Fruit fly (Drosophila melanogaster): ENCODE data around the gene alphaSnap.
A peak's percentile ranks its signal among the peaks of the same experiment; 100 is the strongest.

Gene alphaSnap

DNA sequence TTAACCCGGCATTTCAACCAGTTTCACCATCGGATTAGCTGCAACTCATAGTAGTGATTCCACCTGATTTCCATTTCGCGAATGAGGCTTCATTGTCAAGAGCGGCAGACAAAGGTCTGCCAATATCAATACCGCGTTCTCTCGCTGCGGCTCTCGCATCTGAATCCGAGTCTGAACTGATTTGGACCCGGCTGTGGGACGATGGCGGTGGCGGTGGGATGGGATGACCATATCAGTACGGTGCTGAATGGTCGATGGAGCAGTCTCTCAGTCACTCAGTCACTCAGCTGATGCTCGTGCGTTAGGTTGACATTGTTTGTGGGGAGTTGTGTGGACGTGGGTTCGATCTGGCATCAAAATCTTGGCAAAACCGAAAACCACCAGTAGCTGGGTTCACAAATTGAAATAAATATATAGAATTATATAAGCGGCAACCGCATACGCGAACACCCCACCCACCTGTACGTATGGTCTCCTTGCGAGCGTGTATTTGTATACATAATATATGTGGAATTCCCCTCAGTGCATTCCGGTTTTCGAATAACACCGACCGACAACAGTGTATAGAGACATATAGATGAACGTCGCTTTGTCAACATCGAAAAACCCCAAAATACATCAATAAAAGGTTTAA lies 3.6 kb downstream of the alphaSnap start, which contains the start of gene Spn77Ba (continued):
- TF ChIP-seq CG8632 (GFP tag; optimal IDR thresholded peaks at IDR 0.05) (peak; percentile 11), CG10631 (GFP tag; optimal IDR thresholded peaks at IDR 0.05) (no peak), topi (GFP tag; optimal IDR thresholded peaks at IDR 0.05) (no peak), CG7368 (GFP tag; optimal IDR thresholded peaks at IDR 0.05) (peak; percentile 42), CG3919 (GFP tag; optimal IDR thresholded peaks at IDR 0.05) (peak; percentile 58), CG6808 (GFP tag; optimal IDR thresholded peaks at IDR 0.05) (peak; percentile 44), lz (GFP tag; optimal IDR thresholded peaks at IDR 0.05) (no peak), OdsH (GFP tag; optimal IDR thresholded peaks at IDR 0.05) (no peak), CG6854 (GFP tag; optimal IDR thresholded peaks at IDR 0.05) (peak; percentile 58), Sox15 (GFP tag; optimal IDR thresholded peaks at IDR 0.05) (no peak), CG1621 (tag; optimal IDR thresholded peaks at IDR 0.05) (peak; percentile 53), dac (GFP tag; optimal IDR thresholded peaks at IDR 0.05) (no peak), Lpt (GFP tag; optimal IDR thresholded peaks at IDR 0.05) (peak; percentile 8), Eip93F (GFP tag; optimal IDR thresholded peaks at IDR 0.05) (no peak), CG34406 (GFP tag; optimal IDR thresholded peaks at IDR 0.05) (no peak), vri (GFP tag; optimal IDR thresholded peaks at IDR 0.05) (peak; percentile 77), Sox14 (GFP tag; optimal IDR thresholded peaks at IDR 0.05) (peak; percentile 42), fd59A (GFP tag; optimal IDR thresholded peaks at IDR 0.05) (no peak), salr (GFP tag; optimal IDR thresholded peaks at IDR 0.05) (no peak), CG11762 (GFP tag; optimal IDR thresholded peaks at IDR 0.05; ENCODE audit: insufficient read depth) (no peak)

DNA sequence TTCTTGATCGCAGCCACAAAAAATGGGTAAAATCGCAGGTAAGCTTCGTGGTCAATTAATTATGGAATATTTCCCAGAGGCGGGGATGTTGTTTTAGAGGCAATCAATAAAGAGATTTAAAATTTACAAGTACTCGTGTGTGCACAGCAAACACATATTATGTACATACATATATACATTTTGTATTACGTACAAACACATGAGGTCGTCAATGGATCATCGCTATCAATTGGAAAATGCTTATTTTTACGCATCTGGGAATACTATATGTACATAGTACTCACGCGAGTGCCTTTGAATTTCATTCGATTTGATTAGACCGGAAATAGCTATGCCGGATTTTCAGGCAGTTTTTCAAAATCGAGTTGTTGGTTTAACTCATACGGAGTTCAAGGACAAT lies 4.3 kb downstream of the alphaSnap start:
- TF ChIP-seq CG11902 (GFP tag; optimal IDR thresholded peaks at IDR 0.05) (no peak), svp (GFP tag) (peak; percentile 69), Eip93F (GFP tag; optimal IDR thresholded peaks at IDR 0.05) (no peak), CG1621 (tag; optimal IDR thresholded peaks at IDR 0.05) (no peak), CG4318 (GFP tag; optimal IDR thresholded peaks at IDR 0.05) (no peak)

DNA sequence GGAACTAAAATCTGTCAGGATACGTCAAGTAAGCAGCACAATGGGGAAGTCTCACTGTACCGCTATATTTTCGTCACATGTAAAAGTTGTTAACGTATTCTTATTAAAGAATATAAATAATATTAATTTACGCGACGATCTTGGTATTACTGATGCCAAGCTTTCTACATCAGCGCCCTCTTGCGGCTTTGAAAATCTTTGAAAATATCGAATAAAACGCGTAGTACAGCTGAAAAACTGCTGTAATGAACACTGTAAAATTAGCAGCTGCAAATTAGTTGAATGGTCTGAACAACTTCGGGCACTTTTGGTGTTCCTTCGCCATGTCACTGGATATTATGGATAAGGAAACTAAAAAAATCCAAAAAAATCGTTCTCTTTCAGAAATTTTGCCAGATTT lies 6.6 kb downstream of the alphaSnap start:
- TF ChIP-seq spab (GFP tag; optimal IDR thresholded peaks at IDR 0.05) (no peak), lz (GFP tag; optimal IDR thresholded peaks at IDR 0.05) (no peak), CG11762 (GFP tag; optimal IDR thresholded peaks at IDR 0.05; ENCODE audit: insufficient read depth) (no peak), CG6276 (GFP tag; optimal IDR thresholded peaks at IDR 0.05) (no peak), CG31627 (GFP tag; optimal IDR thresholded peaks at IDR 0.05) (no peak), CG15336 (GFP tag; IDR thresholded peaks at IDR 0.05) (no peak), CG9139 (GFP tag; optimal IDR thresholded peaks at IDR 0.05) (no peak), CG7368 (GFP tag; optimal IDR thresholded peaks at IDR 0.05) (no peak), dsx (GFP tag; optimal IDR thresholded peaks at IDR 0.05; ENCODE audit: poor library complexity, severe bottlenecking) (no peak), CG1621 (tag; optimal IDR thresholded peaks at IDR 0.05) (no peak), Lpt (GFP tag; optimal IDR thresholded peaks at IDR 0.05) (no peak), achi (GFP tag; optimal IDR thresholded peaks at IDR 0.05) (no peak)

DNA sequence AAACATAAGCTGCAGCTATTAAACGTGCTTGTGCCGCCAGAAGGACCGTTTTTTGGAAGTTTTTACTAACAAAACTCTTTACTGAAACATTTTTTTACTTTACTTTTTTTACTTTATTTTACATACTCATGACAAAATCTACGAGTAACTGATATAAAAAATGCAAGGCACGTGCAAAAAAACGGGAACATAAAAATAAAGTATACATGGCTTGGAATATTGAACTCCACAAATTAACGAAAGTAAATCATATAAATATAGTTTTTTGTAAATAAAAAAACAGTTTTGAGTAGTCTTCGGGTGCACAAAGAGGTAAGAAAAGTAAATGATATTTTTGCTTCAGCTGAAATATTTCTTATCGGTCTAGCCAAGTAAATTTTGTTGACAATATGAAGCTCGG lies 7.2 kb downstream of the alphaSnap start, which contains the start of gene Spn77Bb:
TSS of gene Spn77Bb (plus strand) at position 301 of the 400 bp plus-strand sequence.
- TF ChIP-seq eg (GFP tag; IDR thresholded peaks at IDR 0.05) (no peak), ss (GFP tag; optimal IDR thresholded peaks at IDR 0.05) (no peak), CG8119 (GFP tag; IDR thresholded peaks at IDR 0.05) (no peak), CG31627 (GFP tag; optimal IDR thresholded peaks at IDR 0.05) (no peak), CG11902 (GFP tag; optimal IDR thresholded peaks at IDR 0.05) (no peak), CG16779 (tag; optimal IDR thresholded peaks at IDR 0.05) (no peak), CG1621 (tag; optimal IDR thresholded peaks at IDR 0.05) (no peak), Gug (GFP tag; IDR thresholded peaks at IDR 0.05) (no peak), Smox (GFP tag; optimal IDR thresholded peaks at IDR 0.05) (no peak), CG6276 (GFP tag; optimal IDR thresholded peaks at IDR 0.05) (no peak), svp (GFP tag) (no peak), dsx (GFP tag; optimal IDR thresholded peaks at IDR 0.05; ENCODE audit: poor library complexity, severe bottlenecking) (no peak), OdsH (GFP tag; optimal IDR thresholded peaks at IDR 0.05) (no peak), CG8632 (GFP tag; optimal IDR thresholded peaks at IDR 0.05) (no peak)

Measured in whole organism, prepupa.